Fruit fly (Drosophila melanogaster) whole organism, embryonic: Measurements from ENCODE around the gene dome.

Source experiments
- Atf6 ChIP-seq: fragments of 200-800 bp; sonication (Bioruptor generic); IDR thresholded peaks from 2 replicates; pipeline ENCODE4 v1.3.6; 2022; ENCODE audit warnings: missing biosample characterization, missing genetic modification characterization
- B-H1 ChIP-seq: fragments of 200-800 bp; sonication (Bioruptor generic); IDR thresholded peaks from 3 replicates; pipeline ENCODE4 v1.3.6; 2022; ENCODE audit warnings: missing biosample characterization, missing genetic modification characterization
- Blimp-1 ChIP-seq: fragments of 200-800 bp; sonication (Bioruptor generic); optimal IDR thresholded peaks from 3 replicates; lab custom pipeline; 2018; ENCODE audit warnings: missing biosample characterization, missing genetic modification characterization, mild to moderate bottlenecking, moderate library complexity, missing genetic modification reagents
- CG1233 ChIP-seq: fragments of 200-800 bp; sonication (Bioruptor generic); optimal IDR thresholded peaks from 4 replicates; lab custom pipeline; 2018; ENCODE audit warnings: missing biosample characterization, mild to moderate bottlenecking, missing genetic modification characterization
- CG12391 ChIP-seq: fragments of 200-800 bp; sonication (Bioruptor generic); optimal IDR thresholded peaks from 3 replicates; lab custom pipeline; 2018; ENCODE audit warnings: missing biosample characterization, mild to moderate bottlenecking, missing genetic modification characterization, moderate library complexity
- CG15269 ChIP-seq: fragments of 200-800 bp; sonication (Bioruptor generic); optimal IDR thresholded peaks from 2 replicates; lab custom pipeline; 2018; ENCODE audit warnings: missing biosample characterization, mild to moderate bottlenecking, missing genetic modification characterization, moderate library complexity
- CG16863 ChIP-seq: fragments of 200-800 bp; sonication (Bioruptor generic); optimal IDR thresholded peaks from 3 replicates; lab custom pipeline; 2016; ENCODE audit warnings: missing biosample characterization, missing genetic modification characterization
- CG17612 ChIP-seq: fragments of 200-800 bp; sonication (Bioruptor generic); IDR thresholded peaks from 2 replicates; pipeline ENCODE4 v1.3.6; 2022; ENCODE audit warnings: missing biosample characterization, missing genetic modification characterization
- CG17912 ChIP-seq: fragments of 200-800 bp; sonication (Bioruptor generic); optimal IDR thresholded peaks from 2 replicates; lab custom pipeline; 2018; ENCODE audit warnings: missing biosample characterization, mild to moderate bottlenecking, missing genetic modification characterization
- CG2202 ChIP-seq: fragments of 200-800 bp; sonication (Bioruptor generic); optimal IDR thresholded peaks from 2 replicates; lab custom pipeline; 2018; ENCODE audit warnings: missing biosample characterization, mild to moderate bottlenecking, missing genetic modification characterization
- CG3281 ChIP-seq: fragments of 200-800 bp; sonication (Bioruptor generic); optimal IDR thresholded peaks from 3 replicates; lab custom pipeline; 2017; ENCODE audit warnings: missing biosample characterization, mild to moderate bottlenecking, missing genetic modification characterization
- CG5180 ChIP-seq: fragments of 200-800 bp; sonication (Bioruptor generic); optimal IDR thresholded peaks from 3 replicates; lab custom pipeline; 2017; ENCODE audit warnings: missing biosample characterization, missing genetic modification characterization, mild to moderate bottlenecking, moderate library complexity, missing genetic modification reagents
- CG8765 ChIP-seq: fragments of 200-800 bp; sonication (Bioruptor generic); IDR thresholded peaks from 2 replicates; pipeline ENCODE4 v1.3.6; 2022; ENCODE audit warnings: missing biosample characterization, missing genetic modification characterization
- Dll ChIP-seq: fragments of 200-800 bp; sonication (Bioruptor generic); IDR thresholded peaks from 4 replicates; pipeline ENCODE4 v1.3.6; 2022; ENCODE audit warnings: missing biosample characterization, missing genetic modification characterization; ENCODE audit not compliant: partially characterized antibody
- E2f2 ChIP-seq: fragments of 200-800 bp; sonication (Bioruptor generic); IDR thresholded peaks from 2 replicates; pipeline ENCODE4 v1.3.6; 2022; ENCODE audit warnings: missing biosample characterization, missing genetic modification characterization
- ERR ChIP-seq: fragments of 200-800 bp; sonication (Bioruptor generic); optimal IDR thresholded peaks from 2 replicates; lab custom pipeline; 2016; ENCODE audit warnings: missing biosample characterization, missing genetic modification characterization
- Ets65A ChIP-seq: fragments of 200-800 bp; sonication (Bioruptor generic); peaks from one replicate; lab custom pipeline; 2016; ENCODE audit warnings: missing biosample characterization, missing genetic modification characterization
- Hr3 ChIP-seq: fragments of 200-800 bp; sonication (Bioruptor generic); optimal IDR thresholded peaks from 3 replicates; lab custom pipeline; 2016; ENCODE audit warnings: missing biosample characterization, missing genetic modification characterization
- Hr78 ChIP-seq, 2 experiments: fragments of 200-800 bp in 1 of 2; fragments of >200 bp in 1 of 2; sonication (Bioruptor generic) in 1 of 2; optimal IDR thresholded peaks; 2 replicates each; lab custom pipeline; 2017 to 2019; ENCODE audit warnings: missing biosample characterization in 2 of 2, missing genetic modification characterization in 2 of 2, mild to moderate bottlenecking in 1 of 2, moderate library complexity in 1 of 2
- Lhr ChIP-seq: fragments of 200-800 bp; sonication (Bioruptor generic); optimal IDR thresholded peaks from 3 replicates; lab custom pipeline; 2017; ENCODE audit warnings: mild to moderate bottlenecking, missing biosample characterization, missing genetic modification reagents, missing genetic modification characterization
- Lim3 ChIP-seq: fragments of 200-800 bp; sonication (Bioruptor generic); IDR thresholded peaks from 2 replicates; pipeline ENCODE4 v1.3.6; 2022; ENCODE audit warnings: missing biosample characterization, missing genetic modification characterization
- MTF-1 ChIP-seq: fragments of 200-800 bp; sonication (Bioruptor generic); optimal IDR thresholded peaks from 2 replicates; lab custom pipeline; 2018; ENCODE audit warnings: missing biosample characterization, mild to moderate bottlenecking, missing genetic modification characterization, borderline replicate concordance
- Mrtf ChIP-seq: fragments of 200-800 bp; sonication (Bioruptor generic); IDR thresholded peaks from 3 replicates; pipeline ENCODE4 v1.3.6; 2022; ENCODE audit warnings: missing biosample characterization, missing genetic modification characterization
- NC2α ChIP-seq: fragments of 200-800 bp; sonication (Bioruptor generic); optimal IDR thresholded peaks from 2 replicates; lab custom pipeline; 2016; ENCODE audit warnings: missing biosample characterization, missing genetic modification characterization
- Optix ChIP-seq: fragments of 200-800 bp; sonication (Bioruptor generic); IDR thresholded peaks from 3 replicates; pipeline ENCODE4 v1.3.6; 2022; ENCODE audit warnings: missing biosample characterization, missing genetic modification characterization
- Ravus ChIP-seq: fragments of 200-800 bp; sonication (Bioruptor generic); IDR thresholded peaks from 2 replicates; pipeline ENCODE4 v1.3.6; 2022; ENCODE audit warnings: missing biosample characterization, missing genetic modification characterization
- Trl ChIP-seq, 3 experiments: fragments of >200 bp in 2 of 3; fragments of 200-800 bp in 1 of 3; sonication (Bioruptor generic) in 1 of 3; optimal IDR thresholded peaks; 2 replicates in 1 of 3; 3 replicates in 2 of 3; lab custom pipeline; 2016 to 2017; ENCODE audit warnings: missing biosample characterization in 1 of 3, missing genetic modification characterization in 1 of 3
- aop ChIP-seq: fragments of 200-800 bp; sonication (Bioruptor generic); IDR thresholded peaks from 2 replicates; pipeline ENCODE4 v1.3.6; 2022; ENCODE audit warnings: missing biosample characterization, missing genetic modification characterization
- ara ChIP-seq: fragments of 200-800 bp; sonication (Bioruptor generic); IDR thresholded peaks from 2 replicates; pipeline ENCODE4 v1.3.6; 2022; ENCODE audit warnings: missing biosample characterization, missing genetic modification characterization
- bbx ChIP-seq: fragments of 200-800 bp; sonication (Bioruptor generic); IDR thresholded peaks from 2 replicates; pipeline ENCODE4 v1.3.6; 2022; ENCODE audit warnings: missing biosample characterization, missing genetic modification characterization; ENCODE audit not compliant: partially characterized antibody
- bsh ChIP-seq, 2 experiments: fragments of 200-800 bp; sonication (Bioruptor generic); optimal IDR thresholded peaks; 2 replicates each; lab custom pipeline; 2017 to 2018; ENCODE audit warnings: mild to moderate bottlenecking in 2 of 2, missing biosample characterization in 2 of 2, missing genetic modification characterization in 2 of 2, moderate library complexity in 1 of 2
- caup ChIP-seq: fragments of 200-800 bp; sonication (Bioruptor generic); optimal IDR thresholded peaks from 3 replicates; lab custom pipeline; 2017; ENCODE audit warnings: missing biosample characterization, mild to moderate bottlenecking, missing genetic modification characterization, moderate library complexity; ENCODE audit not compliant: severe bottlenecking
- crol ChIP-seq: fragments of 200-800 bp; sonication (Bioruptor generic); IDR thresholded peaks from 2 replicates; pipeline ENCODE4 v1.3.6; 2022; ENCODE audit warnings: missing biosample characterization, missing genetic modification characterization
- danr ChIP-seq: fragments of 200-800 bp; sonication (Bioruptor generic); IDR thresholded peaks from 2 replicates; pipeline ENCODE4 v1.3.6; 2022; ENCODE audit warnings: missing biosample characterization, missing genetic modification characterization
- fru ChIP-seq: fragments of >200 bp; optimal IDR thresholded peaks from 2 replicates; lab custom pipeline; 2017
- gce ChIP-seq: fragments of 200-800 bp; sonication (Bioruptor generic); IDR thresholded peaks from 3 replicates; pipeline ENCODE4 v1.3.6; 2022; ENCODE audit warnings: missing biosample characterization, missing genetic modification characterization
- hth ChIP-seq: fragments of >200 bp; optimal IDR thresholded peaks from 2 replicates; lab custom pipeline; 2017; ENCODE audit warnings: inconsistent platforms
- pita ChIP-seq: fragments of 200-800 bp; sonication (Bioruptor generic); optimal IDR thresholded peaks from 2 replicates; lab custom pipeline; 2017; ENCODE audit warnings: missing biosample characterization, mild to moderate bottlenecking, missing genetic modification characterization
- pnt ChIP-seq: fragments of 200-800 bp; sonication (Bioruptor generic); optimal IDR thresholded peaks from 3 replicates; lab custom pipeline; 2016; ENCODE audit warnings: missing biosample characterization, missing genetic modification characterization
- pum ChIP-seq: fragments of 200-800 bp; sonication (Bioruptor generic); optimal IDR thresholded peaks from 2 replicates; lab custom pipeline; 2016; ENCODE audit warnings: missing biosample characterization, missing genetic modification characterization
- ranshi ChIP-seq: fragments of 200-800 bp; sonication (Bioruptor generic); IDR thresholded peaks from 2 replicates; pipeline ENCODE4 v1.3.6; 2022; ENCODE audit warnings: missing biosample characterization, missing genetic modification characterization
- rib ChIP-seq: fragments of 200-800 bp; sonication (Bioruptor generic); IDR thresholded peaks from 2 replicates; pipeline ENCODE4 v1.3.6; 2022; ENCODE audit warnings: missing biosample characterization, missing genetic modification characterization
- row ChIP-seq: fragments of 200-800 bp; sonication (Bioruptor generic); IDR thresholded peaks from 3 replicates; pipeline ENCODE4 v1.3.6; 2022; ENCODE audit warnings: missing biosample characterization, missing genetic modification characterization
- sens ChIP-seq: fragments of 200-800 bp; sonication (Bioruptor generic); peaks from one replicate; lab custom pipeline; 2016; ENCODE audit warnings: missing biosample characterization, missing genetic modification characterization
- slp2 ChIP-seq: fragments of 200-800 bp; sonication (Bioruptor generic); optimal IDR thresholded peaks from 2 replicates; lab custom pipeline; 2016; ENCODE audit warnings: missing biosample characterization, missing genetic modification characterization
- wor ChIP-seq: fragments of 200-800 bp; sonication (Bioruptor generic); IDR thresholded peaks from 2 replicates; pipeline ENCODE4 v1.3.6; 2022; ENCODE audit warnings: missing biosample characterization, missing genetic modification characterization
- zen2 ChIP-seq: fragments of 200-800 bp; sonication (Bioruptor generic); IDR thresholded peaks from 3 replicates; pipeline ENCODE4 v1.3.6; 2022; ENCODE audit warnings: missing biosample characterization, missing genetic modification characterization; ENCODE audit not compliant: partially characterized antibody

Gene dome

DNA sequence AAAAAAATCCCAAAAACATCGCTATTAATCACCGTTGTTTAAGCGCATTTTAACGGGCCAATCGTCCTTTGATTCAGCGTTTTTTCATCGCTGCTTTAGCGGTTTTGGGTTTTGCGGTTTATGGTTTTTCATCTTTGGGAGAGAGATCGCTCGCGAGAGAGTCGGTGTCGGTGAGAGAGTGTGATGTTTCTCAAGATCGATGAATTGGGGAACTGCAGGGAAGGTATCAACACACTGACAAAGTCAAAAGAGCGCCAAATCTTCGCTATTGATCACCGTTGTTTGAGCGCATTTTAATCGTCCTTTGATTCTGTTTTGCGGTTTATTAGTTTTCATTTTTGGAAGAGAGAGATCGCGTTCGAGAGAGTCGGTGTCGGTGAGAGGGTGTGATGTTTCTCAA, 6.7 kb upstream of the dome start:
- no peak for TF ChIP-seq CG15269 (tag; lab: Kevin White, UChicago)
- no peak for TF ChIP-seq danr (GFP tag; lab: Robert Waterston, UW)
- no peak for TF ChIP-seq E2f2 (GFP tag; lab: Robert Waterston, UW)
- no peak for TF ChIP-seq pita
- TF ChIP-seq Trl (optimal IDR thresholded peaks at IDR 0.05; lab: Kevin White, UChicago), result peak; percentile 61 to 66
- no peak for TF ChIP-seq Trl (GFP tag; optimal IDR thresholded peaks at IDR 0.05; lab: Kevin White, UChicago)
- TF ChIP-seq pum (GFP tag; lab: Kevin White, UChicago), result no peak
- no peak for TF ChIP-seq CG17912 (GFP tag; lab: Kevin White, UChicago)
- TF ChIP-seq bsh (GFP tag; optimal IDR thresholded peaks at IDR 0.05; lab: Kevin White, UChicago), result no peak
- no peak for TF ChIP-seq pnt (GFP tag; lab: Kevin White, UChicago)
- no peak for TF ChIP-seq gce (GFP tag; lab: Robert Waterston, UW)
- no peak for TF ChIP-seq CG2202 (tag; lab: Kevin White, UChicago)
- TF ChIP-seq Dll (GFP tag; lab: Robert Waterston, UW), result 0 out of 4 replicates have a peak, but pooled peaks have one; percentile 19
- TF ChIP-seq Lim3 (GFP tag; lab: Robert Waterston, UW), result no peak

DNA sequence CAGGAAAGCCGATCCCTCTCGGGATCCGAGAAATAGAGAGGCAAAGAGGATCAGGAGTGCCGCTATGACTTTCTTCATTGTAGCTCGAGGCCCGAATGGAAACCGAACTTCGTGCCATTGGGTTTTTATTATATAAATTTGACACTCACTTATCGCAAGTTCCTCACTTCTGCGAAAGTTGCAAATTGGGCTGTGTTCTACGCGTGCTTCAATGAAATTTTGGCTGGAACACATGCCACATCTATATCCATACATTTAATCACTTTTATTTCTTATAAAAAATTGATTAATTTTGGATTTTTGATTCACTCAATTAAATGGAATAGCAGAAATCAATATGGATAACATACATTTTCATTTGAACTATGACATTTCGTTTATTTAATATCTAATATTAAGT, 5.5 kb upstream of the dome start, which contains the start of gene CG14227:
Gene CG14227, minus strand, starts transcription at position 101 of the 400 bp plus-strand sequence.
- TF ChIP-seq Ets65A (GFP tag; lab: Kevin White, UChicago), result peak; percentile 83
- no peak for TF ChIP-seq pnt (GFP tag; lab: Kevin White, UChicago)
- no peak for TF ChIP-seq CG3281 (GFP tag; lab: Kevin White, UChicago)

DNA sequence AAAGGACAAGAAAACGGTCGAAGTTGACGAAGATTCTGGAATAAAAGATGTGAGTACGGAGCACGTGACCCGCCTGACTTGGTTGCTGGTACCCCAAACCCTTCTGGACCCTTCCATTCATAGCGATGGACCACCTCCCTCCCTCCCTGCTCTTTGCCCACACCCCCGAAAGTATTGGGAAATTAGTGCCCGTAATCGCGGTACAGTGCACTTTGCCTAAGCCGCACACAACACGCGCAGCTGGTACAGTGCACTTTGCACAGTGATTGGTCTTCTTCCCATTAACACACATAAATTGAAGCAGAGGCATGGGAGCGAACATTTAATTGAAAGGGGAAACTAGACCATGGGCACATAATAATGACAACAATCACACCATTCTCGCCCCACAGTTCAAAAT, 730 bp upstream of the dome start:
- TF ChIP-seq caup (GFP tag; lab: Kevin White, UChicago), result no peak
- TF ChIP-seq zen2 (GFP tag; lab: Robert Waterston, UW), result no peak
- TF ChIP-seq CG12391 (tag; lab: Kevin White, UChicago), result no peak
- TF ChIP-seq Hr78 (GFP tag; optimal IDR thresholded peaks at IDR 0.05; lab: Kevin White, UChicago), result no peak
- TF ChIP-seq row (GFP tag; lab: Robert Waterston, UW), result peak; percentile 23; the same call in 1 of the 3 replicates
- no peak for TF ChIP-seq B-H1
- TF ChIP-seq CG5180 (GFP tag; lab: Kevin White, UChicago), result no peak
- peak; percentile 75 for TF ChIP-seq crol (GFP tag; lab: Robert Waterston, UW)
- TF ChIP-seq bbx (GFP tag; lab: Robert Waterston, UW), result no peak
- TF ChIP-seq wor (GFP tag; lab: Robert Waterston, UW), result no peak
- no peak for TF ChIP-seq Mrtf (GFP tag; lab: Robert Waterston, UW)
- TF ChIP-seq CG16863, result no peak
- TF ChIP-seq fru (lab: Kevin White, UChicago), result no peak
- no peak for TF ChIP-seq CG17612 (GFP tag; lab: Robert Waterston, UW)
- no peak for TF ChIP-seq Trl (optimal IDR thresholded peaks at IDR 0.05; lab: Kevin White, UChicago)
- TF ChIP-seq Trl (GFP tag; optimal IDR thresholded peaks at IDR 0.05; lab: Kevin White, UChicago), result no peak
- no peak for TF ChIP-seq NC2α (GFP tag; lab: Kevin White, UChicago)
- TF ChIP-seq hth (lab: Kevin White, UChicago), result no peak
- no peak for TF ChIP-seq CG8765 (GFP tag; lab: Robert Waterston, UW)
- no peak for TF ChIP-seq sens (GFP tag; lab: Kevin White, UChicago)
- TF ChIP-seq slp2 (GFP tag; lab: Kevin White, UChicago), result no peak
- TF ChIP-seq Blimp-1, result no peak
- TF ChIP-seq Atf6, result no peak
- no peak for TF ChIP-seq pnt (GFP tag; lab: Kevin White, UChicago)
- peak; percentile 24; the same call in 1 of the 2 replicates for TF ChIP-seq ranshi
- TF ChIP-seq rib (GFP tag; lab: Robert Waterston, UW), result no peak
- no peak for TF ChIP-seq CG1233 (GFP tag; lab: Kevin White, UChicago)
- 0 out of 3 replicates have a peak, but pooled peaks have one; percentile 27 for TF ChIP-seq Optix (GFP tag; lab: Robert Waterston, UW)
- TF ChIP-seq ERR (GFP tag; lab: Kevin White, UChicago), result no peak
- 0 out of 2 replicates have a peak, but pooled peaks have one; percentile 37 for TF ChIP-seq ara
- TF ChIP-seq Ravus, result no peak
- no peak for TF ChIP-seq Lhr (GFP tag; lab: Kevin White, UChicago)
- no peak for TF ChIP-seq aop (GFP tag; lab: Robert Waterston, UW)
- TF ChIP-seq Hr3 (GFP tag; lab: Kevin White, UChicago), result no peak
- no peak for TF ChIP-seq MTF-1 (GFP tag; lab: Kevin White, UChicago)
